Worm (Caenorhabditis elegans): ENCODE results near the gene rhgf-2.

DNA sequence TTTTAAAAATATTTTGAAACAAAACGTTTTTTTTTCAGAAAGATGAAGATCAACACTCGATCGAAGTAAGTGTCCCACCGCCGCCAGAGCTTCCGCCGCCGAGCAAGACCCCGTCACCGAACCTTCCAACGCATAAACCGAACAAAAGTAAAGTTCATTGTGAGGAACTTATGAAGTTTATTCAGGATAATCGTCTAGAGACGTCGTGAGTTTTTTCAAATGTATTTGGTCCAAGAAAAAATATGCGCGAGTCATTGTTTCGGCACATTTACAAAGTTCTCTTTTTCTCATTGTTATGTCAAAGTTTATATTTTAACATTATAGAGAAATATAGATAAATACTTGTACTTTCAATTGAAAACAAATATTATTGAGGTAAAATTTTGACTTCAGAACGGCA lies 24.7 kb downstream of the rhgf-2 start:
- no peak for TF ChIP-seq dpl-1 (GFP tag; optimal IDR thresholded peaks at IDR 0.05)
- TF ChIP-seq fos-1 (tag; optimal IDR thresholded peaks at IDR 0.05), result no peak
- no peak for TF ChIP-seq ama-1 (optimal IDR thresholded peaks at IDR 0.05)
- TF ChIP-seq pha-4 (GFP tag; IDR thresholded peaks at IDR 0.05), result no peak
- no peak for TF ChIP-seq pha-4 (tag; optimal IDR thresholded peaks at IDR 0.05)
- TF ChIP-seq ztf-11 (tag; optimal IDR thresholded peaks at IDR 0.05), result no peak
- no peak for TF ChIP-seq mep-1 (tag; optimal IDR thresholded peaks at IDR 0.05)
- no peak for TF ChIP-seq ZK546.5 (tag; optimal IDR thresholded peaks at IDR 0.05)
- no peak for TF ChIP-seq unc-39 (tag; optimal IDR thresholded peaks at IDR 0.05)
- TF ChIP-seq R02D3.7 (tag; optimal IDR thresholded peaks at IDR 0.05), result no peak
- TF ChIP-seq fkh-10 (GFP tag; optimal IDR thresholded peaks at IDR 0.05), result no peak
- TF ChIP-seq unc-62 (GFP tag; optimal IDR thresholded peaks at IDR 0.05 in 1 of 2), result no peak
- TF ChIP-seq unc-62 (tag; optimal IDR thresholded peaks at IDR 0.05), result no peak
- TF ChIP-seq lin-15B (tag; optimal IDR thresholded peaks at IDR 0.05), result no peak
